Fruit fly (Drosophila melanogaster): ENCODE measurements around the gene CG10616.

CG10616 gene

dm6 chr3L:12442593-12442992 is 28.9 kb upstream of the CG10616 start (continued):
- peak; percentile 33 for TF ChIP-seq CG10631 (GFP tag; optimal IDR thresholded peaks at IDR 0.05)
- peak; percentile 66 for TF ChIP-seq CG8119 (GFP tag; IDR thresholded peaks at IDR 0.05)
- no peak for TF ChIP-seq fkh (GFP tag; optimal IDR thresholded peaks at IDR 0.05)
- peak; percentile 87 for TF ChIP-seq dsx (GFP tag; optimal IDR thresholded peaks at IDR 0.05; ENCODE audit: poor library complexity, severe bottlenecking)
- peak; percentile 73 for TF ChIP-seq CG3032 (tag; optimal IDR thresholded peaks at IDR 0.05)
- peak; percentile 60 for TF ChIP-seq CG8632 (GFP tag; optimal IDR thresholded peaks at IDR 0.05)
- TF ChIP-seq CG6276 (GFP tag; optimal IDR thresholded peaks at IDR 0.05): peak; percentile 36
- TF ChIP-seq Sox102F (GFP tag; optimal IDR thresholded peaks at IDR 0.05): peak; percentile 83
- peak; percentile 55 to 59 for TF ChIP-seq salr (GFP tag; optimal IDR thresholded peaks at IDR 0.05)
- peak; percentile 74 for TF ChIP-seq CG3919 (GFP tag; optimal IDR thresholded peaks at IDR 0.05)
- peak; percentile 37 for TF ChIP-seq CG9139 (GFP tag; optimal IDR thresholded peaks at IDR 0.05)
- TF ChIP-seq Met (GFP tag; optimal IDR thresholded peaks at IDR 0.05): peak; percentile 77
- TF ChIP-seq Gug (GFP tag; IDR thresholded peaks at IDR 0.05): no peak
- TF ChIP-seq fd59A (GFP tag; optimal IDR thresholded peaks at IDR 0.05): peak; percentile 63
- peak; percentile 28 for TF ChIP-seq CG1621 (tag; optimal IDR thresholded peaks at IDR 0.05)
- TF ChIP-seq Eip93F (GFP tag; optimal IDR thresholded peaks at IDR 0.05): no peak
- TF ChIP-seq CG6792 (GFP tag; optimal IDR thresholded peaks at IDR 0.05): peak; percentile 52
- peak; percentile 55 for TF ChIP-seq Eip75B (GFP tag; optimal IDR thresholded peaks at IDR 0.05)
- no peak for TF ChIP-seq dac (GFP tag; optimal IDR thresholded peaks at IDR 0.05)
- TF ChIP-seq CG4318 (GFP tag; optimal IDR thresholded peaks at IDR 0.05): peak; percentile 62
- no peak for TF ChIP-seq Lpt (GFP tag; optimal IDR thresholded peaks at IDR 0.05)
- peak; percentile 73 for TF ChIP-seq CG34406 (GFP tag; optimal IDR thresholded peaks at IDR 0.05)
- TF ChIP-seq Smox (GFP tag; optimal IDR thresholded peaks at IDR 0.05): peak; percentile 75
- TF ChIP-seq CG8319 (GFP tag; optimal IDR thresholded peaks at IDR 0.05): peak; percentile 15
- peak; percentile 70 for TF ChIP-seq acj6 (GFP tag; optimal IDR thresholded peaks at IDR 0.05)
- peak; percentile 66 for TF ChIP-seq Hr4 (GFP tag; optimal IDR thresholded peaks at IDR 0.05)

dm6 chr3L:12444040-12444439 is 27.5 kb upstream of the CG10616 start:
- TF ChIP-seq esn (GFP tag; optimal IDR thresholded peaks at IDR 0.05) (peak; percentile 4), CG3032 (tag; optimal IDR thresholded peaks at IDR 0.05) (peak; percentile 11), Met (GFP tag; optimal IDR thresholded peaks at IDR 0.05) (peak; percentile 12), Eip93F (GFP tag; optimal IDR thresholded peaks at IDR 0.05) (no peak), CG3919 (GFP tag; optimal IDR thresholded peaks at IDR 0.05) (peak; percentile 6), svp (GFP tag) (peak; percentile 28), Sox102F (GFP tag; optimal IDR thresholded peaks at IDR 0.05) (no peak), ss (GFP tag; optimal IDR thresholded peaks at IDR 0.05) (no peak), CG10669 (GFP tag; optimal IDR thresholded peaks at IDR 0.05) (peak; percentile 13), fkh (GFP tag; optimal IDR thresholded peaks at IDR 0.05) (no peak), Eip78C (GFP tag) (peak; percentile 68)

DNA sequence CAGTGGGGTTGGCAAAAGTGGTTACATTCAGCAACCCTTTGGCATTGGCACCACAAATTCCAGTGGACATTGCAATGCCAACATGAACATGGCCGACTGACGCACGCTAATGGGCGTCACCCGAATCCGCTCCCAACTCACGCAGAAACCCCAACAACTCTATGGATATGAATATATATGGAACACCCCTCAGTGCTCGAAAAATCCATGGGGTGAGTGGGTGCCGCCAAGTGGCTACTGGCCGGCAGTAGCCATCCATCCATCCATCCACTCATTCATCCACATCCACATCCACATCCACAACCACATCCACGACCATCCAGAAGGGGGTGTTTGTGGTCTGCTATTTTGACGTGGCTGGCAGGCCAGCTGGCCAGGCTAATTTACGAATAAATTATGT is 24.4 kb upstream of the CG10616 start:
- TF ChIP-seq CG6792 (GFP tag; optimal IDR thresholded peaks at IDR 0.05) (no peak), CG8119 (GFP tag; IDR thresholded peaks at IDR 0.05) (no peak), fd85E (GFP tag; optimal IDR thresholded peaks at IDR 0.05) (no peak), CG32006 (GFP tag; optimal IDR thresholded peaks at IDR 0.05) (no peak), CG15336 (GFP tag; IDR thresholded peaks at IDR 0.05) (no peak)

DNA sequence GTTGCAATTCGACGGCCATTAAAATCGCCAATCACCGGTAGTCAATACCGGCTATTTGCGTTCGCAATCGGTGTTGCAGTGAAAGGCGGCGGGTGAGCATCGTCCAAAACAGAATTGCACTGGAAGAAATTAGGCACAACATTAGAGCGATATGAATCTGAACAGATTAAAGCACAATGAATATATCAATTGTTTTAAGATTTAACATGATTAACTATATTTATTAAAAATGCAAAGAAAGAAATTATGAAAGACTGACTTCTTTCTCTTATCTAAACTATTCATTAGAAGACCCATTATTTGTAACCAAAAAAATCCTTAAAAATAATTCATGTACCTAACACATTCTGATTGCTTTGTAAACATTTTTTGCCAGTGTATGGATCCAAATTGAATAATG is 24.0 kb upstream of the CG10616 start:
- TF ChIP-seq CG8119 (GFP tag; IDR thresholded peaks at IDR 0.05) (peak; percentile 40; the same call in 1 of the 3 replicates), CG8319 (GFP tag; optimal IDR thresholded peaks at IDR 0.05) (no peak), net (GFP tag; optimal IDR thresholded peaks at IDR 0.05) (no peak), Hr4 (GFP tag; optimal IDR thresholded peaks at IDR 0.05) (peak; percentile 17), CG4318 (GFP tag; optimal IDR thresholded peaks at IDR 0.05) (peak; percentile 3), Eip78C (GFP tag) (peak; percentile 68), CG3919 (GFP tag; optimal IDR thresholded peaks at IDR 0.05) (peak; percentile 7), CG32006 (GFP tag; optimal IDR thresholded peaks at IDR 0.05) (peak; percentile 52), svp (GFP tag) (peak; percentile 15), CG3032 (tag; optimal IDR thresholded peaks at IDR 0.05) (peak; percentile 1), Met (GFP tag; optimal IDR thresholded peaks at IDR 0.05) (peak; percentile 6), achi (GFP tag; optimal IDR thresholded peaks at IDR 0.05) (no peak), CG15336 (GFP tag; IDR thresholded peaks at IDR 0.05) (peak; percentile 51; the same call in 1 of the 2 replicates), ss (GFP tag; optimal IDR thresholded peaks at IDR 0.05) (no peak), OdsH (GFP tag; optimal IDR thresholded peaks at IDR 0.05) (peak; percentile 17), Smox (GFP tag; optimal IDR thresholded peaks at IDR 0.05) (peak; percentile 10), CG34406 (GFP tag; optimal IDR thresholded peaks at IDR 0.05) (no peak), Sox102F (GFP tag; optimal IDR thresholded peaks at IDR 0.05) (no peak)

All from whole organism, prepupa.